Fruit fly (Drosophila melanogaster): ENCODE data around the gene CG17127.

- TF ChIP-seq CG8478 (optimal IDR thresholded peaks at IDR 0.05) (no peak), CTCF (optimal IDR thresholded peaks at IDR 0.05) (no peak)
Measured at dm6 chr2L:10770568-10770967, at the start of gene CG17127.
